Fruit fly (Drosophila melanogaster) whole organism, prepupa: Measurements from ENCODE around the gene Sam-S.
A peak's percentile ranks its signal among the peaks of the same experiment; 100 is the strongest.

Source experiments
- Blimp-1 ChIP-seq: fragments of 200-800 bp; sonication (Bioruptor generic); optimal IDR thresholded peaks from 3 replicates; lab custom pipeline; 2017; ENCODE audit warnings: missing biosample characterization, missing genetic modification characterization, mild to moderate bottlenecking, moderate library complexity, missing genetic modification reagents
- CG10669 ChIP-seq: fragments of 200-800 bp; sonication (Bioruptor generic); optimal IDR thresholded peaks from 3 replicates; lab custom pipeline; 2018; ENCODE audit warnings: missing biosample characterization, mild to moderate bottlenecking, missing genetic modification characterization, moderate library complexity
- CG11294 ChIP-seq: fragments of 200-800 bp; sonication (Bioruptor generic); IDR thresholded peaks from 2 replicates; pipeline ENCODE4 v1.3.6; 2022; ENCODE audit warnings: missing biosample characterization, missing genetic modification characterization
- CG11762 ChIP-seq: fragments of 200-800 bp; sonication (Bioruptor generic); optimal IDR thresholded peaks from 3 replicates; lab custom pipeline; 2016; ENCODE audit warnings: missing biosample characterization, missing genetic modification characterization; ENCODE audit not compliant: insufficient read depth
- CG11902 ChIP-seq: fragments of 200-800 bp; sonication (Bioruptor generic); optimal IDR thresholded peaks from 3 replicates; lab custom pipeline; 2016; ENCODE audit warnings: missing biosample characterization, missing genetic modification characterization
- CG15336 ChIP-seq: fragments of 200-800 bp; sonication (Bioruptor generic); IDR thresholded peaks from 2 replicates; pipeline ENCODE4 v1.3.6; 2022; ENCODE audit warnings: missing biosample characterization, missing genetic modification characterization
- CG1621 ChIP-seq: fragments of 200-800 bp; sonication (Bioruptor generic); optimal IDR thresholded peaks from 3 replicates; lab custom pipeline; 2018; ENCODE audit warnings: missing biosample characterization, mild to moderate bottlenecking, missing genetic modification characterization
- CG3032 ChIP-seq: fragments of 200-800 bp; optimal IDR thresholded peaks from 2 replicates; lab custom pipeline; 2019; ENCODE audit warnings: missing biosample characterization, mild to moderate bottlenecking, missing genetic modification characterization, moderate library complexity
- CG31627 ChIP-seq: fragments of 200-800 bp; sonication (Bioruptor generic); optimal IDR thresholded peaks from 3 replicates; lab custom pipeline; 2016; ENCODE audit warnings: missing biosample characterization, missing genetic modification characterization
- CG32006 ChIP-seq: fragments of 200-800 bp; sonication (Bioruptor generic); optimal IDR thresholded peaks from 3 replicates; lab custom pipeline; 2017; ENCODE audit warnings: missing biosample characterization, mild to moderate bottlenecking, missing genetic modification characterization
- CG34406 ChIP-seq: fragments of 200-800 bp; sonication (Bioruptor generic); optimal IDR thresholded peaks from 3 replicates; lab custom pipeline; 2016; ENCODE audit warnings: missing biosample characterization, missing genetic modification characterization
- CG3919 ChIP-seq: fragments of 200-800 bp; sonication (Bioruptor generic); optimal IDR thresholded peaks from 3 replicates; lab custom pipeline; 2016; ENCODE audit warnings: missing biosample characterization, missing genetic modification characterization
- CG6163 ChIP-seq: fragments of 200-800 bp; sonication (Bioruptor generic); IDR thresholded peaks from 3 replicates; pipeline ENCODE4 v1.3.6; 2022; ENCODE audit warnings: missing biosample characterization, missing genetic modification characterization
- CG6276 ChIP-seq: fragments of 200-800 bp; sonication (Bioruptor generic); optimal IDR thresholded peaks from 2 replicates; lab custom pipeline; 2017; ENCODE audit warnings: missing biosample characterization, mild to moderate bottlenecking, missing genetic modification characterization
- CG6792 ChIP-seq: fragments of 200-800 bp; sonication (Bioruptor generic); optimal IDR thresholded peaks from 3 replicates; lab custom pipeline; 2016; ENCODE audit warnings: missing biosample characterization, missing genetic modification characterization
- CG8119 ChIP-seq: fragments of 200-800 bp; sonication (Bioruptor generic); IDR thresholded peaks from 3 replicates; pipeline ENCODE4 v1.3.6; 2022; ENCODE audit warnings: missing biosample characterization, missing genetic modification characterization
- CG8319 ChIP-seq: fragments of 200-800 bp; sonication (Bioruptor generic); optimal IDR thresholded peaks from 3 replicates; lab custom pipeline; 2016; ENCODE audit warnings: missing biosample characterization, missing genetic modification characterization
- CG8632 ChIP-seq: fragments of 200-800 bp; sonication (Bioruptor generic); optimal IDR thresholded peaks from 3 replicates; lab custom pipeline; 2016; ENCODE audit warnings: missing biosample characterization, missing genetic modification characterization
- Eip78C ChIP-seq: fragments of 200-800 bp; sonication (Bioruptor generic); peaks from one replicate; lab custom pipeline; 2016; ENCODE audit warnings: missing biosample characterization, missing genetic modification characterization
- Ets21C ChIP-seq: fragments of 200-800 bp; sonication (Bioruptor generic); optimal IDR thresholded peaks from 3 replicates; lab custom pipeline; 2016; ENCODE audit warnings: missing biosample characterization, missing genetic modification characterization
- Ets96B ChIP-seq: fragments of 200-800 bp; optimal IDR thresholded peaks from 2 replicates; lab custom pipeline; 2019; ENCODE audit warnings: missing biosample characterization, mild to moderate bottlenecking, missing genetic modification characterization, moderate library complexity
- Hr38 ChIP-seq: sonication (Bioruptor generic); optimal IDR thresholded peaks from 2 replicates; lab custom pipeline; 2016; ENCODE audit warnings: missing biosample characterization, missing genetic modification characterization
- Hr4 ChIP-seq: fragments of 200-800 bp; sonication (Bioruptor generic); optimal IDR thresholded peaks from 3 replicates; lab custom pipeline; 2016; ENCODE audit warnings: missing biosample characterization, missing genetic modification characterization
- Met ChIP-seq: fragments of 200-800 bp; sonication (Bioruptor generic); optimal IDR thresholded peaks from 3 replicates; lab custom pipeline; 2016; ENCODE audit warnings: missing biosample characterization, missing genetic modification characterization
- Sox102F ChIP-seq: fragments of 200-800 bp; sonication (Bioruptor generic); optimal IDR thresholded peaks from 2 replicates; lab custom pipeline; 2016; ENCODE audit warnings: missing biosample characterization, mild to moderate bottlenecking, missing genetic modification characterization
- Sox14 ChIP-seq: fragments of 200-800 bp; sonication (Bioruptor generic); optimal IDR thresholded peaks from 3 replicates; lab custom pipeline; 2016; ENCODE audit warnings: missing biosample characterization, missing genetic modification characterization
- achi ChIP-seq: fragments of 200-800 bp; sonication (Bioruptor generic); optimal IDR thresholded peaks from 3 replicates; lab custom pipeline; 2016; ENCODE audit warnings: missing biosample characterization, missing genetic modification characterization
- acj6 ChIP-seq: fragments of 200-800 bp; sonication (Bioruptor generic); optimal IDR thresholded peaks from 3 replicates; lab custom pipeline; 2016; ENCODE audit warnings: missing biosample characterization, missing genetic modification characterization
- cyc ChIP-seq: fragments of 200-800 bp; sonication (Bioruptor generic); optimal IDR thresholded peaks from 3 replicates; lab custom pipeline; 2016; ENCODE audit warnings: missing biosample characterization, missing genetic modification characterization
- dsx ChIP-seq: fragments of 200-800 bp; optimal IDR thresholded peaks from 3 replicates; lab custom pipeline; 2019; ENCODE audit warnings: missing biosample characterization, mild to moderate bottlenecking, missing genetic modification characterization, moderate library complexity; ENCODE audit not compliant: poor library complexity, severe bottlenecking
- eg ChIP-seq: fragments of 200-800 bp; sonication (Bioruptor generic); IDR thresholded peaks from 3 replicates; pipeline ENCODE4 v1.3.6; 2022; ENCODE audit warnings: missing biosample characterization, missing genetic modification characterization
- esn ChIP-seq: fragments of 200-800 bp; sonication (Bioruptor generic); optimal IDR thresholded peaks from 2 replicates; lab custom pipeline; 2016; ENCODE audit warnings: missing biosample characterization, mild to moderate bottlenecking, missing genetic modification characterization, moderate library complexity
- fd59A ChIP-seq: fragments of 200-800 bp; sonication (Bioruptor generic); optimal IDR thresholded peaks from 2 replicates; lab custom pipeline; 2017; ENCODE audit warnings: missing biosample characterization, mild to moderate bottlenecking, missing genetic modification characterization, missing genetic modification reagents
- fd85E ChIP-seq: fragments of 200-800 bp; sonication (Bioruptor generic); optimal IDR thresholded peaks from 3 replicates; lab custom pipeline; 2016; ENCODE audit warnings: missing biosample characterization, missing genetic modification characterization
- fkh ChIP-seq: fragments of 200-800 bp; sonication (Bioruptor generic); optimal IDR thresholded peaks from 3 replicates; lab custom pipeline; 2017; ENCODE audit warnings: missing biosample characterization, mild to moderate bottlenecking, missing genetic modification characterization, moderate library complexity
- lz ChIP-seq: fragments of 200-800 bp; sonication (Bioruptor generic); optimal IDR thresholded peaks from 3 replicates; lab custom pipeline; 2016; ENCODE audit warnings: missing biosample characterization, missing genetic modification characterization
- spab ChIP-seq: fragments of 200-800 bp; sonication (Bioruptor generic); optimal IDR thresholded peaks from 2 replicates; lab custom pipeline; 2017; ENCODE audit warnings: missing biosample characterization, mild to moderate bottlenecking, missing genetic modification characterization, missing genetic modification reagents
- ss ChIP-seq, 2 experiments: fragments of 200-800 bp; sonication (Bioruptor generic); optimal IDR thresholded peaks; 2 replicates in 1 of 2; 3 replicates in 1 of 2; lab custom pipeline; 2017 to 2018; ENCODE audit warnings: mild to moderate bottlenecking in 2 of 2, missing biosample characterization in 2 of 2, missing genetic modification characterization in 2 of 2, moderate library complexity in 1 of 2
- svp ChIP-seq: fragments of 200-800 bp; sonication (Bioruptor generic); peaks from one replicate; lab custom pipeline; 2016; ENCODE audit warnings: missing biosample characterization, missing genetic modification characterization
- topi ChIP-seq: fragments of 200-800 bp; sonication (Bioruptor generic); optimal IDR thresholded peaks from 3 replicates; lab custom pipeline; 2016; ENCODE audit warnings: missing biosample characterization, missing genetic modification characterization
- vri ChIP-seq: fragments of 200-800 bp; sonication (Bioruptor generic); optimal IDR thresholded peaks from 3 replicates; lab custom pipeline; 2016; ENCODE audit warnings: missing biosample characterization, mild to moderate bottlenecking, missing genetic modification characterization

Sam-S gene

DNA sequence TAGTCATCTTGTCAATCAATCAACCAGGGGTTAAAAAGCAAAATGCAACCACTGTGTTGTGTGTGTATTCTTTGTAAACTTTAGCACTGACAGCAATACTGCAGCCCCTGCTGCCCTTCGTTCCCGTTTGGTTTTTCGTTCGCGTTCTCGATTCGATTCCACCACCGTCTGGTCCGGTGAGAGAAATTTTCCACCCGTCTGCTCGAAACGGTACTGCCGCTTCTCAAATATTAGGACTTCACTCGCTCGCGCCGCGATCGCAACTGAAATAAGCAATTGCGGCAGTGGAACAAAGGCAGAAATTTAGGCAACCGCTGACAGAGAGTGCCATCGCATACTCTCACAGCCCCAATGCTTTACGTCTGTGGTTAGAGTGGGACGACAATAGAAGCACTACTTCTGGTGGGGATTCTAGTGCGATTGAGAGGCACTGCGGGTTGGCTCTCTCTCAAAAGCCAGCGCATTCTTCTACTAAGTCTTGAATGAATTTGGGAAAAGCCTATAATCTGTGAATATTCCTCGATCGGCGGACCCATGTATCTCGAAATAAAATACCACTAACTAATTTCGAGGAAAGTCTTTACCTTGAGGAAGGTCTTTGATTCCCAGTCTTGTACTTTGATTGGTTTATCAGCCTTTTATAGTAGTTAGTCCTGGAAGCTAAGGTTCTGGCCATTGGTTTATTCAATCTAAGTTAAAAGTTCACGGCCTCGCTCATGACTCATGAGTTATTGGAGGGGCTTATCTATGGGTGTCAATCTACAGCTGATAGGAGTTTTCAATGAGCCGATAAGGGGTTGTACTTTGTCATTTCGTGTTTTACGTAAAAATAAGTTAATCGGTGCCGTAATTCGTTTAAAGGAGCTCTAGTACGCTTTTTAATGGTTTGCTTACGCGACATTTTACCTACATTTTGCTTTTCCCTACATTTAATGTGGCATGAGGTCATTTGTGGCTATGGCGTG lies 22.6 kb downstream of the Sam-S start (continued):
- TF ChIP-seq CG3919 (GFP tag; lab: Kevin White, UChicago), result peak; percentile 47
- TF ChIP-seq esn (GFP tag; lab: Kevin White, UChicago), result peak; percentile 45
- peak; percentile 47; the same call in 1 of the 2 replicates for TF ChIP-seq CG15336 (GFP tag; lab: Robert Waterston, UW)
- no peak for TF ChIP-seq CG11902 (GFP tag; lab: Kevin White, UChicago)
- TF ChIP-seq fd85E, result no peak
- TF ChIP-seq ss (GFP tag; optimal IDR thresholded peaks at IDR 0.05; lab: Kevin White, UChicago), result peak; percentile 19 to 50
- peak; percentile 8 for TF ChIP-seq Blimp-1 (GFP tag; lab: Kevin White, UChicago)
- no peak for TF ChIP-seq Ets21C (GFP tag; lab: Kevin White, UChicago)
- no peak for TF ChIP-seq acj6 (GFP tag; lab: Kevin White, UChicago)
- peak; percentile 75 for TF ChIP-seq vri (GFP tag; lab: Kevin White, UChicago)
- TF ChIP-seq, all 60 proteins: peak for 35

dm6 chr2L:130691-131090 lies 24.0 kb downstream of the Sam-S start, which contains the start of gene CG3164:
TSS of gene CG3164 (minus strand) at chr2L:130791.
- no peak for TF ChIP-seq CG31627 (GFP tag; lab: Kevin White, UChicago)
- TF ChIP-seq Eip78C (GFP tag; lab: Kevin White, UChicago), result no peak
- 0 out of 3 replicates have a peak, but pooled peaks have one; percentile 22 for TF ChIP-seq CG8119 (GFP tag; lab: Robert Waterston, UW)
- no peak for TF ChIP-seq CG34406 (GFP tag; lab: Kevin White, UChicago)
- 0 out of 3 replicates have a peak, but pooled peaks have one; percentile 13 for TF ChIP-seq eg (GFP tag; lab: Robert Waterston, UW)
- no peak for TF ChIP-seq CG32006 (GFP tag; lab: Kevin White, UChicago)

DNA sequence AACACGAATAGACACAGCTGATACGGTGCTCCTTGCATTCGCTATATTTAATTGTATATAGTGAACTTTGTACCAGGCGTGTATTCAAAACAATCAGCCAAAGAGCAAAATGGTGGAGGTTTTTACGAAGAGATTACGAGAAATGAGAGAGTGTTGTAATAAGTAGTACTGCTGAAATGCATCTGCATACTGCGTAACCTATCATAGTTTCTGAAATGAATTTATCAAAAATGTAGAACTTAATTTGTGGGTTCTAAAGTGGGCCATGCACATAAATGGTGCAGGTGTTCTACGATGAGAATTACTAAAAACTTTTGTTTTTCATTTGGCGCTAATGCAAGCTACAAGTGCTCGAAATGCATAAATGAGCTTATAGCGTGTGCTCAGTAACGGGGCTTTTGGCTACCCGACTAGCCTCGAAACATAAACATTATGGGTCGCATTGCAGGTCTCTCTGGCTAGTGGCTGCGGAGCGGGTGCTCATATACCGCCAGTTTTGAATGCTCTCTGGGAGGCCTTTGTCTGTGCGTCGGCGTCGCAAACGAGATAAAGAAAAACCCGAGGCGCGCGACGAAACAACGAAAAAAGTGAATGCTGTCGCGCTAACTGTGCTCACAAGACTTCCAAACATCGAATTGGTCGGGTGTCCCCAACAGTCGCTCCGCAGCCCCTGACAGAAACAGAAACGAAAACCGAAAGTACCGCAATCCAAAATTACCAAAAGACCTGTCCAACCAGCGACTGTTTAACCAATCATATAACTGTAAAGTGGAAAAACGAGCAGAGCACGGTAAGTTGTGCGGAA lies 25.0 kb downstream of the Sam-S start, which contains the start of gene Gs1:
Gene Gs1 (plus strand): TSS at position 612 of the 805 bp plus-strand sequence.
- TF ChIP-seq svp (peak; percentile 75), CG11902 (GFP tag; lab: Kevin White, UChicago) (no peak), CG3032 (tag; lab: Kevin White, UChicago) (no peak), fkh (GFP tag; lab: Kevin White, UChicago) (peak; percentile 48), eg (GFP tag; lab: Robert Waterston, UW) (peak; percentile 70; the same call in 1 of the 3 replicates), achi (GFP tag; lab: Kevin White, UChicago) (no peak), Blimp-1 (GFP tag; lab: Kevin White, UChicago) (peak; percentile 62), CG11294 (GFP tag; lab: Robert Waterston, UW) (no peak), esn (GFP tag; lab: Kevin White, UChicago) (peak; percentile 24), Hr38 (GFP tag; lab: Kevin White, UChicago) (no peak), Hr4 (GFP tag; lab: Kevin White, UChicago) (peak; percentile 43), CG1621 (tag; lab: Kevin White, UChicago) (peak; percentile 21), CG10669 (no peak), dsx (GFP tag; lab: Kevin White, UChicago) (no peak), Met (GFP tag; lab: Kevin White, UChicago) (peak; percentile 8), CG6163 (GFP tag; lab: Robert Waterston, UW) (peak; percentile 69; the same call in 2 of the 3 replicates), CG8632 (GFP tag; lab: Kevin White, UChicago) (no peak), lz (GFP tag; lab: Kevin White, UChicago) (no peak), CG6792 (GFP tag; lab: Kevin White, UChicago) (peak; percentile 21), CG3919 (GFP tag; lab: Kevin White, UChicago) (peak; percentile 24), cyc (GFP tag; lab: Kevin White, UChicago) (no peak), CG6276 (peak; percentile 86), fd59A (no peak), topi (GFP tag; lab: Kevin White, UChicago) (peak; percentile 20), CG31627 (GFP tag; lab: Kevin White, UChicago) (no peak), CG32006 (GFP tag; lab: Kevin White, UChicago) (peak; percentile 19), Ets96B (tag; lab: Kevin White, UChicago) (peak; percentile 27), Sox14 (GFP tag; lab: Kevin White, UChicago) (peak; percentile 72), Ets21C (GFP tag; lab: Kevin White, UChicago) (no peak), CG11762 (GFP tag; lab: Kevin White, UChicago) (no peak), Sox102F (GFP tag; lab: Kevin White, UChicago) (peak; percentile 52), CG8119 (GFP tag; lab: Robert Waterston, UW) (peak; percentile 57; the same call in 2 of the 3 replicates), CG8319 (no peak), spab (GFP tag; lab: Kevin White, UChicago) (peak; percentile 5)
